Fruit fly (Drosophila melanogaster) whole organism, wandering third instar larva: ENCODE data around the gene Rab9.

Source experiments
- Abd-B ChIP-seq: fragments of >200 bp; optimal IDR thresholded peaks from 2 replicates; lab custom pipeline; 2017; ENCODE audit warnings: missing biosample characterization, missing genetic modification characterization
- CG32264 ChIP-seq: fragments of 200-800 bp; sonication (Bioruptor generic); optimal IDR thresholded peaks from 2 replicates; lab custom pipeline; 2016; ENCODE audit warnings: missing biosample characterization, missing genetic modification characterization
- CG9705 ChIP-seq: fragments of 200-800 bp; sonication (Bioruptor generic); optimal IDR thresholded peaks from 2 replicates; lab custom pipeline; 2018; ENCODE audit warnings: missing biosample characterization, mild to moderate bottlenecking, missing genetic modification characterization
- CrebA ChIP-seq: fragments of 200-800 bp; sonication (Bioruptor generic); optimal IDR thresholded peaks from 2 replicates; lab custom pipeline; 2016; ENCODE audit warnings: missing biosample characterization, mild to moderate bottlenecking, missing genetic modification characterization, borderline replicate concordance
- Dfd ChIP-seq: fragments of >200 bp; optimal IDR thresholded peaks from 2 replicates; lab custom pipeline; 2017; ENCODE audit warnings: missing biosample characterization, missing genetic modification characterization
- Dif ChIP-seq: fragments of 200-275, 200-300 bp; sonication (Bioruptor generic); optimal IDR thresholded peaks from 2 replicates; lab custom pipeline; 2018; ENCODE audit warnings: missing biosample characterization, missing genetic modification characterization; ENCODE audit not compliant: partially characterized antibody
- GATAd ChIP-seq: sonication (Bioruptor generic); optimal IDR thresholded peaks from 2 replicates; lab custom pipeline; 2016; ENCODE audit warnings: missing biosample characterization, missing genetic modification characterization
- HLH106 ChIP-seq: fragments of 200-800 bp; optimal IDR thresholded peaks from 3 replicates; lab custom pipeline; 2019; ENCODE audit warnings: missing biosample characterization, mild to moderate bottlenecking, missing genetic modification characterization, moderate library complexity
- Hnf4 ChIP-seq: fragments of 200-800 bp; sonication (Bioruptor generic); optimal IDR thresholded peaks from 2 replicates; lab custom pipeline; 2016; ENCODE audit warnings: missing biosample characterization, mild to moderate bottlenecking, missing genetic modification characterization
- Hr78 ChIP-seq: fragments of >200 bp; optimal IDR thresholded peaks from 2 replicates; lab custom pipeline; 2017; ENCODE audit warnings: missing biosample characterization, missing genetic modification characterization
- Hr83 ChIP-seq: fragments of 200-300 bp; sonication (Bioruptor generic); optimal IDR thresholded peaks from 2 replicates; lab custom pipeline; 2016; ENCODE audit warnings: missing biosample characterization, mild to moderate bottlenecking, missing genetic modification characterization, moderate library complexity; ENCODE audit not compliant: poor library complexity, severe bottlenecking
- Jra ChIP-seq: sonication (Bioruptor generic); optimal IDR thresholded peaks from 2 replicates; lab custom pipeline; 2016; ENCODE audit warnings: missing biosample characterization, missing genetic modification characterization
- Mio ChIP-seq: sonication (Bioruptor generic); optimal IDR thresholded peaks from 2 replicates; lab custom pipeline; 2016; ENCODE audit warnings: missing biosample characterization, missing genetic modification characterization
- Myc ChIP-seq: fragments of >200 bp; optimal IDR thresholded peaks from 2 replicates; lab custom pipeline; 2017
- N ChIP-seq: fragments of >200 bp; optimal IDR thresholded peaks from 2 replicates; lab custom pipeline; 2018; ENCODE audit warnings: missing biosample characterization, missing external identifiers, missing genetic modification characterization
- OdsH ChIP-seq: fragments of 200-800 bp; sonication (Bioruptor generic); optimal IDR thresholded peaks from 2 replicates; lab custom pipeline; 2016; ENCODE audit warnings: missing biosample characterization, mild to moderate bottlenecking, missing genetic modification characterization
- Rel ChIP-seq, 2 experiments: fragments of 200-800 bp; sonication (Bioruptor generic) in 1 of 2; optimal IDR thresholded peaks; 2 replicates in 1 of 2; 3 replicates in 1 of 2; lab custom pipeline; 2016 to 2019; ENCODE audit warnings: mild to moderate bottlenecking in 2 of 2, missing biosample characterization in 2 of 2, missing genetic modification characterization in 2 of 2, moderate library complexity in 1 of 2
- Sp1 ChIP-seq: fragments of 200-800 bp; sonication (Bioruptor generic); optimal IDR thresholded peaks from 3 replicates; lab custom pipeline; 2019; ENCODE audit warnings: missing biosample characterization, mild to moderate bottlenecking, missing genetic modification characterization, moderate library complexity
- Vsx2 ChIP-seq: fragments of 200-300, 225-300 bp; sonication (Bioruptor generic); optimal IDR thresholded peaks from 2 replicates; lab custom pipeline; 2018; ENCODE audit warnings: missing biosample characterization, missing genetic modification characterization; ENCODE audit not compliant: partially characterized antibody
- br ChIP-seq: fragments of 200-800 bp; sonication (Bioruptor generic); optimal IDR thresholded peaks from 2 replicates; lab custom pipeline; 2016; ENCODE audit warnings: missing biosample characterization, missing genetic modification characterization
- brk ChIP-seq: fragments of 200-800 bp; sonication (Bioruptor generic); optimal IDR thresholded peaks from 2 replicates; lab custom pipeline; 2016; ENCODE audit warnings: missing biosample characterization, mild to moderate bottlenecking, missing genetic modification characterization
- dl ChIP-seq, 2 experiments: fragments of 175-275, 200-275 bp in 1 of 2; fragments of 200-275 bp in 1 of 2; sonication (Bioruptor generic); optimal IDR thresholded peaks; lab custom pipeline; 2018; ENCODE audit warnings: mild to moderate bottlenecking in 2 of 2, missing biosample characterization in 2 of 2, missing genetic modification characterization in 2 of 2, moderate library complexity in 2 of 2; ENCODE audit not compliant: partially characterized antibody in 2 of 2, insufficient read depth in 1 of 2
- dmrt93B ChIP-seq: fragments of 200-800 bp; sonication (Bioruptor generic); optimal IDR thresholded peaks from 2 replicates; lab custom pipeline; 2018; ENCODE audit warnings: missing biosample characterization, mild to moderate bottlenecking, missing genetic modification characterization
- dsf ChIP-seq: sonication (Bioruptor generic); optimal IDR thresholded peaks from 2 replicates; lab custom pipeline; 2016; ENCODE audit warnings: missing biosample characterization, missing genetic modification characterization, borderline replicate concordance
- ey ChIP-seq: fragments of 200-800 bp; sonication (Bioruptor generic); optimal IDR thresholded peaks from 2 replicates; lab custom pipeline; 2016; ENCODE audit warnings: missing biosample characterization, missing genetic modification characterization
- foxo ChIP-seq, 2 experiments: fragments of 200-800 bp; sonication (Bioruptor generic); optimal IDR thresholded peaks; 2 replicates in 1 of 2; 3 replicates in 1 of 2; lab custom pipeline; 2016 to 2017; ENCODE audit warnings: missing biosample characterization in 2 of 2, missing genetic modification characterization in 2 of 2
- fru ChIP-seq: fragments of 200-800 bp; sonication (Bioruptor generic); optimal IDR thresholded peaks from 3 replicates; lab custom pipeline; 2016; ENCODE audit warnings: missing biosample characterization, mild to moderate bottlenecking, missing genetic modification characterization
- h ChIP-seq: fragments of 200-800 bp; sonication (Bioruptor generic); optimal IDR thresholded peaks from 3 replicates; lab custom pipeline; 2016; ENCODE audit warnings: missing biosample characterization, mild to moderate bottlenecking, missing genetic modification characterization
- jim ChIP-seq: fragments of 175-275, 200-325 bp; sonication (Bioruptor generic); optimal IDR thresholded peaks from 2 replicates; lab custom pipeline; 2016; ENCODE audit warnings: missing biosample characterization, mild to moderate bottlenecking, missing genetic modification characterization
- lola ChIP-seq: fragments of >200 bp; optimal IDR thresholded peaks from 2 replicates; lab custom pipeline; 2017; ENCODE audit warnings: missing biosample characterization, missing genetic modification characterization
- pan ChIP-seq: fragments of >200 bp; optimal IDR thresholded peaks from 2 replicates; lab custom pipeline; 2017
- psq ChIP-seq: fragments of 200-800 bp; sonication (Bioruptor generic); optimal IDR thresholded peaks from 3 replicates; lab custom pipeline; 2017; ENCODE audit warnings: missing biosample characterization, mild to moderate bottlenecking, missing genetic modification characterization, moderate library complexity
- rgr ChIP-seq: fragments of 200-800 bp; sonication (Bioruptor generic); optimal IDR thresholded peaks from 3 replicates; lab custom pipeline; 2016; ENCODE audit warnings: missing biosample characterization, mild to moderate bottlenecking, missing genetic modification characterization
- sage ChIP-seq: fragments of 200-800 bp; sonication (Bioruptor generic); optimal IDR thresholded peaks from 2 replicates; lab custom pipeline; 2016; ENCODE audit warnings: missing biosample characterization, mild to moderate bottlenecking, missing genetic modification characterization
- sv ChIP-seq: fragments of 200-800 bp; sonication (Bioruptor generic); optimal IDR thresholded peaks from 3 replicates; lab custom pipeline; 2016; ENCODE audit warnings: missing biosample characterization, missing genetic modification characterization
- tai ChIP-seq: sonication (Bioruptor generic); optimal IDR thresholded peaks from 2 replicates; lab custom pipeline; 2016; ENCODE audit warnings: missing biosample characterization, missing genetic modification characterization
- usp ChIP-seq: fragments of >200 bp; optimal IDR thresholded peaks from 2 replicates; lab custom pipeline; 2017; ENCODE audit warnings: missing biosample characterization, missing genetic modification characterization
- woc ChIP-seq: sonication (Bioruptor generic); optimal IDR thresholded peaks from 2 replicates; lab custom pipeline; 2016; ENCODE audit warnings: missing biosample characterization, mild to moderate bottlenecking, missing genetic modification characterization

Rab9 gene

DNA sequence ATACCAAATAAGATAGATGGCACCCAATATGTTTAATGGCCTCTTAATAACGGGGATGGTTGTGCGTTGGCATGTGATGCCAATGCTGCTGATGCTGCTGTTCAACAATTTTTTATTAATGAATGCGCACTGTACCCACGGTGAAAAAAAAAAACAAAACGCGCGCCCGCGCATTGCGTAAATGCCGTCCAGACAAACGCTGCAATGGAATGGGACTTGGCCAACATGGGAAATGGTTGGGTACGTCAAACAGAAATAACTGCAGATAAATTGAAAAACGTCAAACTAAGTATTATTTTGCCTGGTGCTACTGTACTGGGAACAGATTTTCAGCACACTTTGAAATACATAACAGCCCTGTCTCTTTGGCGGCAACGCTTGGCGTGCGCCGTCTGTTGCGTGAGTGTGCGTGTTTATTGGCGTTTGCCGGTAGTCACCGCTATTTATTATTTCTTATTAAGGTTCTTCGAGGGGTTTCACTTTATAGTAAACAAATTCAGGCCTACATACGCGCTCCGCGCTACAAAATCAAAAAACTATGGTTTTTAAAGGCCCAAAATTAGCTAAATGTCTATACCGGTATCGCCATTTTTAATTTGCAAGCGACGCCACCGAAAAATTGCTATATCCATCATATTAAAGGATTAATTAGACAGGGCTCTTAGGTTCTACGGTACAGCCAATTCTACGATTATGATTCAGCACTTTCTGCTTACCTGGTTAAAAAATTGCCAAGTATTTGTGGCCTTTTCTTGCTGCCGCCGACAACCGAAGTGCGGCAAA is 20.4 kb downstream of the Rab9 start:
- TF ChIP-seq foxo (GFP tag; optimal IDR thresholded peaks at IDR 0.05; lab: Kevin White, UChicago) (peak in 1 of 2 experiments; percentile 35), OdsH (GFP tag; lab: Kevin White, UChicago) (peak; percentile 26), h (GFP tag; lab: Kevin White, UChicago) (peak; percentile 89), fru (GFP tag; lab: Kevin White, UChicago) (no peak), Vsx2 (no peak), N (no peak), HLH106 (tag; lab: Kevin White, UChicago) (peak; percentile 2), tai (GFP tag; lab: Kevin White, UChicago) (no peak), Abd-B (GFP tag; lab: Kevin White, UChicago) (no peak), GATAd (GFP tag; lab: Kevin White, UChicago) (no peak), dsf (GFP tag; lab: Kevin White, UChicago) (no peak), pan (lab: Kevin White, UChicago) (no peak), CG9705 (GFP tag; lab: Kevin White, UChicago) (no peak), woc (peak; percentile 33), Sp1 (GFP tag; lab: Kevin White, UChicago) (no peak), Dif (GFP tag; lab: Kevin White, UChicago) (no peak), ey (GFP tag; lab: Kevin White, UChicago) (peak; percentile 6), Myc (lab: Kevin White, UChicago) (peak; percentile 6), Dfd (GFP tag; lab: Kevin White, UChicago) (no peak), sage (GFP tag; lab: Kevin White, UChicago) (no peak), Hr83 (no peak), CrebA (no peak)
- TF ChIP-seq, all 38 proteins: peak for 7

- TF ChIP-seq Vsx2 (peak; percentile 9), rgr (GFP tag; lab: Kevin White, UChicago) (peak; percentile 7), HLH106 (tag; lab: Kevin White, UChicago) (peak; percentile 32), h (GFP tag; lab: Kevin White, UChicago) (peak; percentile 60), woc (peak; percentile 6), tai (GFP tag; lab: Kevin White, UChicago) (no peak), Hr83 (peak; percentile 69), Rel (GFP tag; optimal IDR thresholded peaks at IDR 0.05; lab: Kevin White, UChicago) (no peak), Rel (tag; optimal IDR thresholded peaks at IDR 0.05; lab: Kevin White, UChicago) (peak; percentile 29), dl (GFP tag; optimal IDR thresholded peaks at IDR 0.05; lab: Kevin White, UChicago; ENCODE audit: insufficient read depth in 1 of 2, partially characterized antibody in 2 of 2) (no peak), Hnf4 (GFP tag; lab: Kevin White, UChicago) (peak; percentile 66), usp (no peak), Jra (GFP tag; lab: Kevin White, UChicago) (peak; percentile 16), ey (GFP tag; lab: Kevin White, UChicago) (no peak), dsf (GFP tag; lab: Kevin White, UChicago) (no peak), foxo (GFP tag; optimal IDR thresholded peaks at IDR 0.05; lab: Kevin White, UChicago) (peak in 1 of 2 experiments; percentile 23), jim (no peak)
Observed at dm6 chr2L:19453381-19453780, 21.0 kb downstream of the Rab9 start, which contains the start of gene Top2. TSS of gene Top2 (minus strand) at chr2L:19453490.

DNA sequence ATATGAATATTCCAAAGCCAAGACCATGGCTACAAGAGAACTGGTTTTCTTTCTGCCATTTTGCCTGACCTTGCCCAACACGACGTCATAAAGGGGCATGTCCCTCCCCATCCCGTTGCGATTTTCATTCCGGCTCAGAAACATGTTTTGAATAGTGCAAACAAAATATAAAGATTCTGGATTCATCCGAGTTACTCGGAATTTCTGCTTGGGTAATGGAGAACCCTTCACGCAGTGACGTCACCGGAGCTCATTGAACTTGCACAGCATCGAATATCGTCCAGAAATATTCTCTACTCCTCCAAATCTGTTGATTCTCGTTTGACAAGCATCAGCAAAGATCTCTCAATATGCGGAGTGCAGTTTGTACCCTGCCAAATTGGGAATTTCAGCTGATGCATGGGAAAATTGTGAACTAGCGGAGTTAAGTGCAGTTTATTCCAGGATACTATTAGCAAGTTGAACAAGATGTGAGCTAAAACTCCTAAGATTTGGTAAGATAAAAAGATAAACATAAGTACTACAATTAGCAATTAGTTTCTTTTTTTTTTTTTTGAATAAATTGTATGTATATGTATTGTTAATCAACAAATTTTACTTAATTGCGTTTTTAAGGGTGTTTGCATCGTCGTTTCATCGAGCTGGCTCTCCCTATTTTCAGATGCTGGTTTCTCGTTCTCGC is 21.8 kb downstream of the Rab9 start, which contains the start of gene CG10026:
TSS of gene CG10026 (plus strand) at position 187 of the 682 bp plus-strand sequence.
- TF ChIP-seq Hr83 (no peak), br (peak; percentile 59), sage (GFP tag; lab: Kevin White, UChicago) (no peak), jim (no peak), Hr78 (no peak), CG9705 (GFP tag; lab: Kevin White, UChicago) (no peak), psq (peak; percentile 61), Myc (lab: Kevin White, UChicago) (no peak), CrebA (no peak), lola (GFP tag; lab: Kevin White, UChicago) (no peak), Hnf4 (GFP tag; lab: Kevin White, UChicago) (no peak), dmrt93B (GFP tag; lab: Kevin White, UChicago) (no peak), ey (GFP tag; lab: Kevin White, UChicago) (peak; percentile 59), Mio (GFP tag; lab: Kevin White, UChicago) (no peak), GATAd (GFP tag; lab: Kevin White, UChicago) (no peak), N (no peak), Sp1 (GFP tag; lab: Kevin White, UChicago) (peak; percentile 51), dl (GFP tag; optimal IDR thresholded peaks at IDR 0.05; lab: Kevin White, UChicago; ENCODE audit: insufficient read depth in 1 of 2, partially characterized antibody in 2 of 2) (no peak), Vsx2 (no peak), Dfd (GFP tag; lab: Kevin White, UChicago) (no peak), rgr (GFP tag; lab: Kevin White, UChicago) (peak; percentile 62), Rel (GFP tag; optimal IDR thresholded peaks at IDR 0.05; lab: Kevin White, UChicago) (no peak), Rel (tag; optimal IDR thresholded peaks at IDR 0.05; lab: Kevin White, UChicago) (no peak), Abd-B (GFP tag; lab: Kevin White, UChicago) (no peak), HLH106 (tag; lab: Kevin White, UChicago) (peak; percentile 53), Jra (GFP tag; lab: Kevin White, UChicago) (no peak), CG32264 (GFP tag; lab: Kevin White, UChicago) (no peak), foxo (GFP tag; optimal IDR thresholded peaks at IDR 0.05; lab: Kevin White, UChicago) (peak in 1 of 2 experiments; percentile 16), sv (no peak), h (GFP tag; lab: Kevin White, UChicago) (peak; percentile 25), tai (GFP tag; lab: Kevin White, UChicago) (no peak), brk (GFP tag; lab: Kevin White, UChicago) (no peak)
